Worm (Caenorhabditis elegans) whole organism, L1 larva: ENCODE data around the gene gbh-2.

Experiments used
- F16B12.6 ChIP-seq: fragments of 150-350 bp; optimal IDR thresholded peaks from 2 replicates; lab custom pipeline; 2014; ENCODE audit warnings: missing biosample characterization, missing genetic modification characterization
- ama-1 ChIP-seq: fragments of 150-350 bp; optimal IDR thresholded peaks from 2 replicates; lab custom pipeline; 2014
- ceh-63 ChIP-seq: fragments of 200-800 bp; sonication (Bioruptor generic); optimal IDR thresholded peaks from 2 replicates; lab custom pipeline; 2018; ENCODE audit warnings: mild to moderate bottlenecking, missing genetic modification characterization, missing compliant biosample characterization
- ceh-8 ChIP-seq: fragments of 200-800 bp; sonication (Bioruptor generic); optimal IDR thresholded peaks from 2 replicates; lab custom pipeline; 2018; ENCODE audit warnings: mild to moderate bottlenecking, missing genetic modification characterization, moderate library complexity, missing compliant biosample characterization
- dpl-1 ChIP-seq, 3 experiments: fragments of 150-350 bp in 2 of 3; sonication (generic microtip) in 1 of 3; optimal IDR thresholded peaks; 2 replicates each; lab custom pipeline; 2014 to 2017; ENCODE audit warnings: missing biosample characterization in 3 of 3, missing genetic modification characterization in 3 of 3, missing genetic modification reagents in 3 of 3
- efl-1 ChIP-seq, 4 experiments: fragments of 150-350 bp; optimal IDR thresholded peaks in 3 of 4; peaks in 1 of 4; 1 replicate in 1 of 4; 2 replicates in 3 of 4; lab custom pipeline; 2014; ENCODE audit warnings: missing biosample characterization in 2 of 4, missing genetic modification characterization in 2 of 4, missing genetic modification reagents in 2 of 4
- efl-3 ChIP-seq: fragments of 200-800 bp; sonication (Bioruptor generic); optimal IDR thresholded peaks from 2 replicates; lab custom pipeline; 2018; ENCODE audit warnings: mild to moderate bottlenecking, missing genetic modification characterization, missing compliant biosample characterization
- egl-13 ChIP-seq: sonication (generic microtip); optimal IDR thresholded peaks from 2 replicates; lab custom pipeline; 2016; ENCODE audit warnings: missing genotype, missing genetic modification reagents, missing genetic modification characterization, missing compliant biosample characterization
- elt-2 ChIP-seq: sonication (generic microtip); optimal IDR thresholded peaks from 2 replicates; lab custom pipeline; 2016; ENCODE audit warnings: missing genetic modification characterization, mild to moderate bottlenecking, inconsistent platforms, missing compliant biosample characterization, missing genetic modification reagents
- fkh-10 ChIP-seq: sonication (generic microtip); optimal IDR thresholded peaks from 2 replicates; lab custom pipeline; 2017; ENCODE audit warnings: missing biosample characterization, missing genetic modification reagents, missing genetic modification characterization
- fkh-4 ChIP-seq: sonication (generic microtip); optimal IDR thresholded peaks from 2 replicates; lab custom pipeline; 2016; ENCODE audit warnings: missing compliant biosample characterization, missing genetic modification characterization, borderline replicate concordance
- fos-1 ChIP-seq: fragments of 150-350 bp; optimal IDR thresholded peaks from 2 replicates; lab custom pipeline; 2014; ENCODE audit warnings: missing biosample characterization, missing genetic modification characterization
- hlh-17 ChIP-seq: fragments of 200-800 bp; sonication (Bioruptor generic); optimal IDR thresholded peaks from 2 replicates; lab custom pipeline; 2018; ENCODE audit warnings: missing genetic modification characterization, mild to moderate bottlenecking, missing compliant biosample characterization, moderate library complexity, borderline replicate concordance
- jun-1 ChIP-seq: fragments of 150-350 bp; optimal IDR thresholded peaks from 2 replicates; lab custom pipeline; 2014; ENCODE audit warnings: missing biosample characterization, missing genetic modification reagents, missing genetic modification characterization
- lin-13 ChIP-seq: fragments of 150-350 bp; optimal IDR thresholded peaks from 2 replicates; lab custom pipeline; 2014; ENCODE audit warnings: missing biosample characterization, missing genetic modification reagents, missing genetic modification characterization
- lin-14 ChIP-seq: fragments of 200-800 bp; sonication (Bioruptor generic); optimal IDR thresholded peaks from 2 replicates; lab custom pipeline; 2018; ENCODE audit warnings: mild to moderate bottlenecking, missing genetic modification characterization, moderate library complexity, missing compliant biosample characterization
- lin-15B ChIP-seq: fragments of 150-350 bp; sonication (generic microtip); optimal IDR thresholded peaks from 3 replicates; lab custom pipeline; 2014; ENCODE audit warnings: missing biosample characterization, missing genetic modification characterization
- lin-35 ChIP-seq, 2 experiments: fragments of 150-350 bp; optimal IDR thresholded peaks; 2 replicates each; lab custom pipeline; 2014; ENCODE audit warnings: missing biosample characterization in 2 of 2, missing genetic modification characterization in 2 of 2, missing genetic modification reagents in 2 of 2
- lsy-2 ChIP-seq, 2 experiments: fragments of 150-350 bp; optimal IDR thresholded peaks; 2 replicates each; lab custom pipeline; 2014; ENCODE audit warnings: missing biosample characterization in 2 of 2, missing genetic modification characterization in 2 of 2
- mdl-1 ChIP-seq, 2 experiments: fragments of 150-350 bp; optimal IDR thresholded peaks; 2 replicates each; lab custom pipeline; 2014 to 2017; ENCODE audit warnings: missing biosample characterization in 2 of 2, missing genetic modification characterization in 2 of 2, inconsistent platforms in 1 of 2
- nhr-12 ChIP-seq: sonication (generic microtip); optimal IDR thresholded peaks from 2 replicates; lab custom pipeline; 2017; ENCODE audit warnings: missing biosample characterization, missing genetic modification characterization
- nhr-19 ChIP-seq: fragments of 200-800 bp; sonication (Bioruptor generic); conservative IDR thresholded peaks from 2 replicates; pipeline ENCODE4 v1.3.6; 2022; ENCODE audit warnings: missing genetic modification characterization, missing compliant biosample characterization
- nhr-20 ChIP-seq: sonication (generic microtip); optimal IDR thresholded peaks from 2 replicates; lab custom pipeline; 2016; ENCODE audit warnings: mild to moderate bottlenecking, missing genetic modification characterization, missing compliant biosample characterization
- nhr-28 ChIP-seq: fragments of 150-350 bp; optimal IDR thresholded peaks from 2 replicates; lab custom pipeline; 2014; ENCODE audit warnings: missing biosample characterization, missing genetic modification characterization
- nhr-47 ChIP-seq: sonication (generic microtip); optimal IDR thresholded peaks from 2 replicates; lab custom pipeline; 2016; ENCODE audit warnings: mild to moderate bottlenecking, missing genetic modification characterization, moderate library complexity, missing compliant biosample characterization
- nhr-76 ChIP-seq: sonication (generic microtip); optimal IDR thresholded peaks from 2 replicates; lab custom pipeline; 2017; ENCODE audit warnings: missing biosample characterization, missing genetic modification characterization
- nhr-77 ChIP-seq: fragments of 150-350 bp; optimal IDR thresholded peaks from 2 replicates; lab custom pipeline; 2014; ENCODE audit warnings: missing biosample characterization, missing genetic modification characterization
- nhr-85 ChIP-seq: sonication (generic microtip); peaks from one replicate; lab custom pipeline; 2016; ENCODE audit warnings: missing genetic modification characterization, inconsistent platforms, missing compliant biosample characterization
- nhr-90 ChIP-seq: sonication (generic microtip); optimal IDR thresholded peaks from 2 replicates; lab custom pipeline; 2016; ENCODE audit warnings: mild to moderate bottlenecking, missing genetic modification characterization, missing compliant biosample characterization; ENCODE audit not compliant: poor library complexity
- pax-3 ChIP-seq: fragments of 200-800 bp; sonication (Bioruptor generic); optimal IDR thresholded peaks from 2 replicates; lab custom pipeline; 2018; ENCODE audit warnings: mild to moderate bottlenecking, missing genetic modification characterization, moderate library complexity, missing compliant biosample characterization
- pqm-1 ChIP-seq: sonication (generic microtip); optimal IDR thresholded peaks from 3 replicates; lab custom pipeline; 2017; ENCODE audit warnings: missing biosample characterization, missing genetic modification characterization
- skn-1 ChIP-seq: fragments of 150-350 bp; optimal IDR thresholded peaks from 2 replicates; lab custom pipeline; 2014; ENCODE audit warnings: missing biosample characterization, missing genetic modification characterization
- sox-4 ChIP-seq: sonication (generic microtip); optimal IDR thresholded peaks from 2 replicates; lab custom pipeline; 2016; ENCODE audit warnings: missing genetic modification characterization, missing compliant biosample characterization
- swsn-7 ChIP-seq: sonication (generic microtip); optimal IDR thresholded peaks from 2 replicates; lab custom pipeline; 2016; ENCODE audit warnings: missing genetic modification characterization, missing compliant biosample characterization
- unc-130 ChIP-seq: fragments of 150-350 bp; optimal IDR thresholded peaks from 2 replicates; lab custom pipeline; 2017; ENCODE audit warnings: missing biosample characterization, missing genetic modification characterization, inconsistent platforms
- unc-30 ChIP-seq: sonication (generic microtip); optimal IDR thresholded peaks from 2 replicates; lab custom pipeline; 2017; ENCODE audit warnings: missing biosample characterization, missing genetic modification characterization
- unc-98 ChIP-seq: fragments of 200-800 bp; sonication (Bioruptor generic); IDR thresholded peaks from 2 replicates; pipeline ENCODE4 v1.3.6; 2022; ENCODE audit warnings: missing genetic modification characterization, missing compliant biosample characterization
- zag-1 ChIP-seq: fragments of 150-350 bp; optimal IDR thresholded peaks from 2 replicates; lab custom pipeline; 2014; ENCODE audit warnings: missing biosample characterization, missing genetic modification characterization
- zip-4 ChIP-seq: fragments of 200-800 bp; sonication (Bioruptor generic); optimal IDR thresholded peaks from 2 replicates; lab custom pipeline; 2018; ENCODE audit warnings: mild to moderate bottlenecking, missing genetic modification characterization, moderate library complexity, missing compliant biosample characterization

Gene gbh-2

ce11 chrII:8516783-8517182 is 31.1 kb downstream of the gbh-2 start, which contains the start of gene rnh-2 (continued):
- TF ChIP-seq hlh-17 (GFP tag; lab: Kevin White, UChicago) (no peak), nhr-20 (tag; lab: Kevin White, UChicago) (peak; percentile 75), pax-3 (tag; lab: Kevin White, UChicago) (peak; percentile 42), jun-1 (no peak), unc-98 (GFP tag; lab: Robert Waterston, UW) (no peak), skn-1 (tag; lab: Kevin White, UChicago) (peak; percentile 25), egl-13 (peak; percentile 44), unc-30 (tag; lab: Kevin White, UChicago) (no peak), sox-4 (tag; lab: Kevin White, UChicago) (peak; percentile 30), nhr-28 (tag; lab: Kevin White, UChicago) (no peak), nhr-19 (peak; percentile 52), zag-1 (tag; lab: Kevin White, UChicago) (no peak), lin-14 (GFP tag; lab: Kevin White, UChicago) (peak; percentile 77), lsy-2 (tag; optimal IDR thresholded peaks at IDR 0.05; lab: Kevin White, UChicago) (peak; percentile 72 to 94), nhr-77 (peak; percentile 42), ceh-63 (no peak), lin-13 (peak; percentile 56), nhr-90 (tag; lab: Kevin White, UChicago) (peak; percentile 55), lin-15B (tag; lab: Kevin White, UChicago) (peak; percentile 76), nhr-85 (tag; lab: Kevin White, UChicago) (peak; percentile 78), fkh-4 (peak; percentile 8), nhr-47 (tag; lab: Kevin White, UChicago) (peak; percentile 69), ceh-8 (GFP tag; lab: Kevin White, UChicago) (no peak), swsn-7 (tag; lab: Kevin White, UChicago) (peak; percentile 51), fos-1 (tag; lab: Kevin White, UChicago) (peak; percentile 59), efl-1 (optimal IDR thresholded peaks at IDR 0.05; lab: Kevin White, UChicago) (peak; percentile 67 to 75), efl-1 (GFP tag; optimal IDR thresholded peaks at IDR 0.05 in 1 of 2; lab: Kevin White, UChicago) (peak; percentile 73 to 96), ama-1 (lab: Kevin White, UChicago) (no peak)

ce11 chrII:8518210-8518609 is 32.5 kb downstream of the gbh-2 start, which contains the start of gene T13H5.8:
T13H5.8 (plus strand) TSS chrII:8518510.
- no peak for TF ChIP-seq nhr-47 (tag; lab: Kevin White, UChicago)
- no peak for TF ChIP-seq mdl-1 (tag; optimal IDR thresholded peaks at IDR 0.05; lab: Kevin White, UChicago)
- no peak for TF ChIP-seq pax-3 (tag; lab: Kevin White, UChicago)
- TF ChIP-seq F16B12.6 (tag; lab: Kevin White, UChicago): no peak
- no peak for TF ChIP-seq efl-3
- TF ChIP-seq zip-4 (GFP tag; lab: Kevin White, UChicago): no peak
- no peak for TF ChIP-seq nhr-19
- no peak for TF ChIP-seq lin-13
- TF ChIP-seq fkh-10 (GFP tag; lab: Kevin White, UChicago): no peak
- TF ChIP-seq jun-1: no peak
- TF ChIP-seq lin-15B (tag; lab: Kevin White, UChicago): no peak
- TF ChIP-seq elt-2 (tag; lab: Kevin White, UChicago): no peak
- TF ChIP-seq nhr-12 (tag; lab: Kevin White, UChicago): no peak
- no peak for TF ChIP-seq nhr-76 (tag; lab: Kevin White, UChicago)
- TF ChIP-seq pqm-1 (tag; lab: Kevin White, UChicago): no peak
- TF ChIP-seq hlh-17 (GFP tag; lab: Kevin White, UChicago): no peak
- TF ChIP-seq lin-14 (GFP tag; lab: Kevin White, UChicago): no peak
- no peak for TF ChIP-seq unc-130 (tag; lab: Kevin White, UChicago)
- TF ChIP-seq dpl-1 (GFP tag; optimal IDR thresholded peaks at IDR 0.05; lab: Kevin White, UChicago): no peak
- no peak for TF ChIP-seq lin-35 (GFP tag; optimal IDR thresholded peaks at IDR 0.05; lab: Kevin White, UChicago)
- TF ChIP-seq, all 84 proteins: peak for 0
